Worm (Caenorhabditis elegans) whole organism, young adult: Measurements from ENCODE around the gene ama-1.

Experiments
- F23B12.7 ChIP-seq: sonication (generic microtip); optimal IDR thresholded peaks from 2 replicates; lab custom pipeline; 2017; ENCODE audit warnings: missing genetic modification characterization, mild to moderate bottlenecking, missing compliant biosample characterization, antibody characterized with exemption, moderate library complexity; ENCODE audit not compliant: insufficient read depth
- Y95B8A.8 ChIP-seq: fragments of 200-800 bp; sonication (Bioruptor generic); IDR thresholded peaks from 2 replicates; pipeline ENCODE4 v1.3.6; 2022; ENCODE audit warnings: missing genetic modification reagents, missing genetic modification characterization, missing compliant biosample characterization
- aptf-3 ChIP-seq: fragments of 200-800 bp; sonication (Bioruptor generic); IDR thresholded peaks from 2 replicates; pipeline ENCODE4 v1.3.6; 2022; ENCODE audit warnings: missing genetic modification characterization, missing compliant biosample characterization
- ekl-4 ChIP-seq: fragments of 200-800 bp; sonication (Bioruptor generic); IDR thresholded peaks from 2 replicates; pipeline ENCODE4 v1.3.6; 2022; ENCODE audit warnings: missing genetic modification reagents, missing genetic modification characterization, missing compliant biosample characterization
- gei-17 ChIP-seq: fragments of 200-800 bp; sonication (Bioruptor generic); optimal IDR thresholded peaks from 2 replicates; lab custom pipeline; 2018; ENCODE audit warnings: mild to moderate bottlenecking, missing genetic modification characterization, missing compliant biosample characterization
- mel-28 ChIP-seq: sonication (generic microtip); optimal IDR thresholded peaks from 2 replicates; lab custom pipeline; 2016; ENCODE audit warnings: borderline replicate concordance, mild to moderate bottlenecking, missing genetic modification characterization, missing compliant biosample characterization
- pha-4 ChIP-seq: fragments of 150-350 bp; sonication (generic microtip); optimal IDR thresholded peaks from 2 replicates; lab custom pipeline; 2014; ENCODE audit warnings: missing biosample characterization, missing genetic modification reagents, missing genetic modification characterization
- somi-1 ChIP-seq: fragments of 200-800 bp; sonication (Bioruptor generic); optimal IDR thresholded peaks from 2 replicates; lab custom pipeline; 2018; ENCODE audit warnings: mild to moderate bottlenecking, missing genetic modification characterization, missing compliant biosample characterization

- no peak for TF ChIP-seq Y95B8A.8 (GFP tag; lab: Robert Waterston, UW)
- TF ChIP-seq gei-17 (GFP tag; lab: Kevin White, UChicago): no peak
- TF ChIP-seq aptf-3 (GFP tag; lab: Robert Waterston, UW): no peak
- TF ChIP-seq somi-1 (GFP tag; lab: Kevin White, UChicago): no peak
- no peak for TF ChIP-seq ekl-4 (GFP tag; lab: Robert Waterston, UW)
- no peak for TF ChIP-seq mel-28 (tag; lab: Kevin White, UChicago)
- TF ChIP-seq pha-4 (tag; lab: Kevin White, UChicago): no peak
- peak; percentile 20 for TF ChIP-seq F23B12.7 (tag; lab: Kevin White, UChicago)
Measured at ce11 chrIV:4247334-4247733, 536 bp upstream of the ama-1 start.
